Worm (Caenorhabditis elegans) whole organism, L4/young adult: ENCODE measurements around the gene T28C6.10.

Experiments used
- W03F9.2 ChIP-seq: fragments of 150-350 bp; optimal IDR thresholded peaks from 2 replicates; lab custom pipeline; 2014; ENCODE audit warnings: missing biosample characterization, missing genetic modification characterization
- dao-5 ChIP-seq: sonication (generic microtip); optimal IDR thresholded peaks from 2 replicates; lab custom pipeline; 2016; ENCODE audit warnings: missing genotype, missing genetic modification characterization, moderate library complexity, missing compliant biosample characterization
- him-1 ChIP-seq: sonication (generic microtip); optimal IDR thresholded peaks from 2 replicates; lab custom pipeline; 2016; ENCODE audit warnings: missing genotype, missing genetic modification reagents, missing genetic modification characterization, missing compliant biosample characterization

DNA sequence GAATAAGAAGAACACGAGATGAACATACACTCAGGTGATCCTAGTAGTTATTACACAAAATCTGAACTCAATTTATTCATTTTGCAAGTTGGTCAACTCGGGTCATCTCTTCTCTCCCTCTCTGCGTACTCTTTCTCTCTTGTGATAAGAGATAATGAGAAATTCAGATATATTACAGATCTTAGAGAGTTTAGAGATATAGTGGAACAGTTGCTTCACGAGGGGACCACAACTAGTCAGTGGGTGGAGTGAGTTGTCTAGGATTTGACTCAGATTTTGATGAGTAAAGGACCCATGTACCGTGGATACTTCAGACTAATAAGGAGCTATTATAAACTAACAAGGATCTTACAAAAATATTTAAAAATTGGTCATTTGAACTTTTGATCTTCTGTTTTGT is 4.1 kb upstream of the T28C6.10 start, which contains the start of gene exc-5:
- TF ChIP-seq him-1 (tag; lab: Kevin White, UChicago) = no peak
- TF ChIP-seq dao-5 (tag; lab: Kevin White, UChicago) = no peak
- no peak for TF ChIP-seq W03F9.2
